Worm (Caenorhabditis elegans): ENCODE measurements around the gene C45G7.4.
A peak's percentile ranks its signal among the peaks of the same experiment; 100 is the strongest.

C45G7.4 gene

DNA sequence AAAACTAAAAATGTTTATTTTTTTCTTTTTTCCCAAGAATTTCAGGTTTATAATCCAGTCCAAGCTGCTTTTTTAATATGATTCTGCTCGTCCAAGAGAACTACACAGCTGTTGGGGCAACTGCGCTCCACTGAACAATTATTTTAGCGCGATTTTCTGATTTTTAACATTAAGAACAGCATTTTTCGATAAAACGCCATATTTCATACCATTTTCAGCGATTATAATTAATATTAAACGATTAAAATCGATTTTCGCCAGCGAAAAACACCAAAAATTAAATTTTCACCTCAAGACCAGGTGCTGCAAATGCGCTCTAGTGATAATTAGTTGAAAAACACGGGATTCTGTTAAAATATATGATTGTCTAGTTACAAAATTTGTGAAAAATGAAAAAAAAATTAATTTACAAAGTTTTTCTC lies 42.5 kb upstream of the C45G7.4 start (continued):
- TF ChIP-seq snpc-1.1 (tag; optimal IDR thresholded peaks at IDR 0.05; ENCODE audit: insufficient read depth) = peak; percentile 35
- no peak for TF ChIP-seq Y67H2A.10 (GFP tag; conservative IDR thresholded peaks at IDR 0.05)
- no peak for TF ChIP-seq Y53F4B.3 (GFP tag; IDR thresholded peaks at IDR 0.05)
- TF ChIP-seq mel-28 (tag; optimal IDR thresholded peaks at IDR 0.05; ENCODE audit: borderline replicate concordance) = no peak
- TF ChIP-seq akir-1 (GFP tag; optimal IDR thresholded peaks at IDR 0.05) = no peak
- no peak for TF ChIP-seq F55B11.4 (tag; optimal IDR thresholded peaks at IDR 0.05; ENCODE audit: borderline replicate concordance, insufficient read depth)
- TF ChIP-seq C06A6.2 (GFP tag; conservative IDR thresholded peaks at IDR 0.05) = no peak
- peak; percentile 36 for TF ChIP-seq ceh-79 (tag; optimal IDR thresholded peaks at IDR 0.05)
- no peak for TF ChIP-seq madf-8 (GFP tag; conservative IDR thresholded peaks at IDR 0.05)
- TF ChIP-seq F39B2.1 (GFP tag; IDR thresholded peaks at IDR 0.05) = 0 out of 2 replicates have a peak, but pooled peaks have one; percentile 51
- no peak for TF ChIP-seq nhr-27 (tag; optimal IDR thresholded peaks at IDR 0.05)
- TF ChIP-seq nhr-179 (tag; optimal IDR thresholded peaks at IDR 0.05) = no peak
- peak; percentile 72; the same call in 1 of the 2 replicates for TF ChIP-seq Y53G8AR.9 (GFP tag; conservative IDR thresholded peaks at IDR 0.05)
- TF ChIP-seq madf-10 (tag; optimal IDR thresholded peaks at IDR 0.05) = peak; percentile 29
- TF ChIP-seq K12H6.12 (tag; optimal IDR thresholded peaks at IDR 0.05) = peak; percentile 19
- TF ChIP-seq ZK185.1 (tag; optimal IDR thresholded peaks at IDR 0.05; ENCODE audit: poor library complexity, severe bottlenecking) = no peak
- TF ChIP-seq F37B4.10 (GFP tag; IDR thresholded peaks at IDR 0.05) = no peak
- no peak for TF ChIP-seq nhr-90 (tag; optimal IDR thresholded peaks at IDR 0.05)
- TF ChIP-seq Y79H2A.3 (GFP tag; conservative IDR thresholded peaks at IDR 0.05) = no peak; the same call in 1 of the 2 replicates
- TF ChIP-seq ekl-4 (GFP tag; IDR thresholded peaks at IDR 0.05) = peak; percentile 69
- no peak for TF ChIP-seq lin-26 (GFP tag; IDR thresholded peaks at IDR 0.05)
- peak; percentile 25; the same call in 1 of the 2 replicates for TF ChIP-seq F33H1.4 (GFP tag; IDR thresholded peaks at IDR 0.05)
- peak; percentile 14; the same call in 1 of the 2 replicates for TF ChIP-seq hmg-1.2 (GFP tag; IDR thresholded peaks at IDR 0.05)
- TF ChIP-seq ztf-6 (GFP tag; IDR thresholded peaks at IDR 0.05) = no peak
- TF ChIP-seq attf-5 (GFP tag; optimal IDR thresholded peaks at IDR 0.05) = peak; percentile 41
- no peak for TF ChIP-seq ztf-22 (GFP tag; optimal IDR thresholded peaks at IDR 0.05)
- TF ChIP-seq sptf-2 (GFP tag; optimal IDR thresholded peaks at IDR 0.05) = no peak
- TF ChIP-seq ceh-58 (GFP tag; IDR thresholded peaks at IDR 0.05) = no peak
- TF ChIP-seq nfya-2 (GFP tag; IDR thresholded peaks at IDR 0.05) = no peak
- TF ChIP-seq aptf-2 (GFP tag; conservative IDR thresholded peaks at IDR 0.05) = no peak
- no peak for TF ChIP-seq somi-1 (GFP tag; optimal IDR thresholded peaks at IDR 0.05)
- TF ChIP-seq mcd-1 (GFP tag; IDR thresholded peaks at IDR 0.05) = peak; percentile 87
- TF ChIP-seq ets-4 (GFP tag; optimal IDR thresholded peaks at IDR 0.05) = no peak
- TF ChIP-seq attf-3 (GFP tag; conservative IDR thresholded peaks at IDR 0.05) = no peak
- TF ChIP-seq F10E7.11 (tag; optimal IDR thresholded peaks at IDR 0.05) = peak; percentile 46
- TF ChIP-seq rcor-1 (GFP tag; IDR thresholded peaks at IDR 0.05) = no peak
- peak in 1 of 3 experiments; percentile 46 for TF ChIP-seq lin-35 (GFP tag; optimal IDR thresholded peaks at IDR 0.05)
- TF ChIP-seq ceh-91 (GFP tag; IDR thresholded peaks at IDR 0.05) = no peak
- TF ChIP-seq egl-18 (GFP tag; IDR thresholded peaks at IDR 0.05) = 0 out of 2 replicates have a peak, but pooled peaks have one; percentile 60
- TF ChIP-seq Y56A3A.18 (GFP tag; IDR thresholded peaks at IDR 0.05) = no peak
- TF ChIP-seq ceh-27 (GFP tag; optimal IDR thresholded peaks at IDR 0.05) = no peak
- peak; percentile 52 for TF ChIP-seq dpff-1 (tag; optimal IDR thresholded peaks at IDR 0.05)
- no peak for TF ChIP-seq him-1 (tag; optimal IDR thresholded peaks at IDR 0.05)
- TF ChIP-seq lag-1 (GFP tag; IDR thresholded peaks at IDR 0.05) = no peak
- TF ChIP-seq tbp1 (GFP tag; optimal IDR thresholded peaks at IDR 0.05) = peak; percentile 48
- TF ChIP-seq hlh-26 (GFP tag; conservative IDR thresholded peaks at IDR 0.05) = no peak
- TF ChIP-seq tbx-9 (tag; optimal IDR thresholded peaks at IDR 0.05; ENCODE audit: borderline replicate concordance) = no peak
- no peak for TF ChIP-seq hlh-12 (tag; optimal IDR thresholded peaks at IDR 0.05)
